Fruit fly (Drosophila melanogaster) whole organism, adult: ENCODE data around the gene Wwox.

Source experiments
- CG14711 ChIP-seq: fragments of 200-800 bp; sonication (Bioruptor generic); optimal IDR thresholded peaks from 2 replicates; lab custom pipeline; 2018; ENCODE audit warnings: missing biosample characterization, mild to moderate bottlenecking, missing genetic modification characterization, moderate library complexity
- CG33017 ChIP-seq: fragments of 200-800 bp; sonication (Bioruptor generic); optimal IDR thresholded peaks from 2 replicates; lab custom pipeline; 2018; ENCODE audit warnings: missing biosample characterization, mild to moderate bottlenecking, missing genetic modification characterization, moderate library complexity
- CG5204 ChIP-seq: fragments of 200-800 bp; sonication (Bioruptor generic); optimal IDR thresholded peaks from 2 replicates; lab custom pipeline; 2016; ENCODE audit warnings: missing biosample characterization, missing genetic modification characterization
- CG7101 ChIP-seq: fragments of 200-800 bp; sonication (Bioruptor generic); optimal IDR thresholded peaks from 2 replicates; lab custom pipeline; 2018; ENCODE audit warnings: missing biosample characterization, mild to moderate bottlenecking, missing genetic modification characterization, moderate library complexity
- Crg-1 ChIP-seq: fragments of 200-800 bp; sonication (Bioruptor generic); optimal IDR thresholded peaks from 2 replicates; lab custom pipeline; 2016; ENCODE audit warnings: missing biosample characterization, missing genetic modification characterization
- Hr96 ChIP-seq: fragments of 200-800 bp; sonication (Bioruptor generic); optimal IDR thresholded peaks from 2 replicates; lab custom pipeline; 2016; ENCODE audit warnings: missing biosample characterization, missing genetic modification characterization
- bab1 ChIP-seq: fragments of 200-800 bp; sonication (Bioruptor generic); optimal IDR thresholded peaks from 3 replicates; lab custom pipeline; 2019; ENCODE audit warnings: missing biosample characterization, mild to moderate bottlenecking, missing genetic modification characterization, moderate library complexity
- cnc ChIP-seq, 2 experiments: fragments of >200 bp; optimal IDR thresholded peaks; 2 replicates each; lab custom pipeline; 2017
- ovo ChIP-seq: fragments of 200-800 bp; sonication (Bioruptor generic); optimal IDR thresholded peaks from 2 replicates; lab custom pipeline; 2016; ENCODE audit warnings: missing biosample characterization, missing genetic modification characterization
- pad ChIP-seq: fragments of 200-800 bp; sonication (Bioruptor generic); optimal IDR thresholded peaks from 3 replicates; lab custom pipeline; 2017; ENCODE audit warnings: missing biosample characterization, missing genetic modification characterization, mild to moderate bottlenecking, moderate library complexity, missing genetic modification reagents
- tj ChIP-seq: fragments of 200-800 bp; sonication (Bioruptor generic); optimal IDR thresholded peaks from 3 replicates; lab custom pipeline; 2017; ENCODE audit warnings: missing biosample characterization, mild to moderate bottlenecking, missing genetic modification characterization, moderate library complexity
- toe ChIP-seq: fragments of 200-800 bp; sonication (Bioruptor generic); optimal IDR thresholded peaks from 2 replicates; lab custom pipeline; 2016; ENCODE audit warnings: missing biosample characterization, missing genetic modification characterization

- TF ChIP-seq CG33017, result no peak
- TF ChIP-seq CG7101, result no peak
- no peak for TF ChIP-seq Crg-1 (GFP tag; lab: Kevin White, UChicago)
- TF ChIP-seq toe (GFP tag; lab: Kevin White, UChicago), result no peak
- TF ChIP-seq cnc (optimal IDR thresholded peaks at IDR 0.05; lab: Kevin White, UChicago), result no peak
- TF ChIP-seq bab1 (GFP tag; lab: Kevin White, UChicago), result no peak
- TF ChIP-seq ovo (GFP tag; lab: Kevin White, UChicago), result no peak
- TF ChIP-seq CG14711 (tag; lab: Kevin White, UChicago), result no peak
- no peak for TF ChIP-seq Hr96 (GFP tag; lab: Kevin White, UChicago)
- no peak for TF ChIP-seq tj (GFP tag; lab: Kevin White, UChicago)
- TF ChIP-seq pad (GFP tag; lab: Kevin White, UChicago), result no peak
- no peak for TF ChIP-seq CG5204 (GFP tag; lab: Kevin White, UChicago)
These were observed 8.5 kb upstream of the Wwox start for dm6 chr2L:8012551-8012950.
